Fruit fly (Drosophila melanogaster): Measurements from ENCODE around the gene CG7370.
A peak's percentile ranks its signal among the peaks of the same experiment; 100 is the strongest.

- TF ChIP-seq CG13204 (GFP tag; optimal IDR thresholded peaks at IDR 0.05) = no peak
- TF ChIP-seq CG12605 (GFP tag; IDR thresholded peaks at IDR 0.05) = no peak
- TF ChIP-seq D1 (tag; optimal IDR thresholded peaks at IDR 0.05) = no peak
- TF ChIP-seq CG15710 (tag; optimal IDR thresholded peaks at IDR 0.05) = no peak
- peak; percentile 18 for TF ChIP-seq CG14655 (GFP tag; optimal IDR thresholded peaks at IDR 0.05)
- peak; percentile 13; the same call in 1 of the 2 replicates for TF ChIP-seq Ets98B (GFP tag; IDR thresholded peaks at IDR 0.05)
These were observed 30.4 kb upstream of the CG7370 start for dm6 chr3L:21739017-21739730.

All from whole organism, pupa.